Fruit fly (Drosophila melanogaster): ENCODE results near the gene dmt.

- TF ChIP-seq Ets21C (GFP tag; optimal IDR thresholded peaks at IDR 0.05) (no peak), CG1621 (tag; optimal IDR thresholded peaks at IDR 0.05) (no peak), Ets96B (tag; optimal IDR thresholded peaks at IDR 0.05) (no peak), CG15336 (GFP tag; IDR thresholded peaks at IDR 0.05) (no peak), fd59A (GFP tag; optimal IDR thresholded peaks at IDR 0.05) (no peak), spab (GFP tag; optimal IDR thresholded peaks at IDR 0.05) (no peak), CG31627 (GFP tag; optimal IDR thresholded peaks at IDR 0.05) (no peak)
Observed at dm6 chr3R:9733150-9733549, 22.2 kb downstream of the dmt start, which contains the start of gene alphaTub85E.

Data from whole organism, prepupa.